ENCODE assay signal across 1 fruit fly cellular context in genomic region chrX:14840417-14840872, dm6.
TF ChIP-seq lines count a peak whose summit lies in the region.

No protein-coding gene starts in this region.

TF ChIP-seq in whole organism, embryonic, 481 proteins besides CTCF, POLR2A, EP300 and RAD21 (continued from another document):
- no peak for TF ChIP-seq Dfd (GFP tag; optimal IDR thresholded peaks at IDR 0.05; lab: Kevin White, UChicago)
- peak; percentile 24 for TF ChIP-seq CG14710 (tag; optimal IDR thresholded peaks at IDR 0.05; lab: Kevin White, UChicago)
- no peak for TF ChIP-seq sc (optimal IDR thresholded peaks at IDR 0.05; lab: Kevin White, UChicago)
- TF ChIP-seq sc (GFP tag; optimal IDR thresholded peaks at IDR 0.05; lab: Kevin White, UChicago), result no peak
- TF ChIP-seq da (GFP tag; optimal IDR thresholded peaks at IDR 0.05; lab: Kevin White, UChicago), result no peak
- peak; percentile 21 for TF ChIP-seq CG13296 (GFP tag; optimal IDR thresholded peaks at IDR 0.05; lab: Kevin White, UChicago)
- no peak for TF ChIP-seq br (optimal IDR thresholded peaks at IDR 0.05; lab: Kevin White, UChicago)
- no peak for TF ChIP-seq CG4854 (GFP tag; optimal IDR thresholded peaks at IDR 0.05; lab: Kevin White, UChicago)
- no peak for TF ChIP-seq gt (GFP tag; IDR thresholded peaks at IDR 0.05; lab: Robert Waterston, UW)
- no peak for TF ChIP-seq Hand (GFP tag; optimal IDR thresholded peaks at IDR 0.05; lab: Kevin White, UChicago)
- TF ChIP-seq Blimp-1 (GFP tag; optimal IDR thresholded peaks at IDR 0.05; lab: Kevin White, UChicago), result peak; percentile 67
- TF ChIP-seq CG12104 (GFP tag; optimal IDR thresholded peaks at IDR 0.05; lab: Kevin White, UChicago), result no peak
- TF ChIP-seq CG18262 (tag; optimal IDR thresholded peaks at IDR 0.05; lab: Kevin White, UChicago), result peak; percentile 56
- TF ChIP-seq CG17912 (GFP tag; optimal IDR thresholded peaks at IDR 0.05; lab: Kevin White, UChicago), result no peak
- peak; percentile 8; the same call in 1 of the 2 replicates for TF ChIP-seq CG10366 (GFP tag; IDR thresholded peaks at IDR 0.05; lab: Robert Waterston, UW)
- peak; percentile 30 for TF ChIP-seq trem (tag; optimal IDR thresholded peaks at IDR 0.05; lab: Kevin White, UChicago)
- TF ChIP-seq Doc3 (GFP tag; IDR thresholded peaks at IDR 0.05; lab: Robert Waterston, UW; ENCODE audit: partially characterized antibody), result no peak
- peak; percentile 63 for TF ChIP-seq PHDP (tag; optimal IDR thresholded peaks at IDR 0.05; lab: Kevin White, UChicago)
- TF ChIP-seq pum (GFP tag; optimal IDR thresholded peaks at IDR 0.05; lab: Kevin White, UChicago), result no peak
- peak; percentile 2 for TF ChIP-seq nerfin-1 (tag; optimal IDR thresholded peaks at IDR 0.05; lab: Kevin White, UChicago)
- TF ChIP-seq ssp (GFP tag; IDR thresholded peaks at IDR 0.05; lab: Robert Waterston, UW), result no peak
- peak; percentile 46 for TF ChIP-seq CG10209 (GFP tag; optimal IDR thresholded peaks at IDR 0.05; lab: Kevin White, UChicago)
- TF ChIP-seq Aef1 (GFP tag; IDR thresholded peaks at IDR 0.05; lab: Robert Waterston, UW), result no peak
- TF ChIP-seq Drgx (GFP tag; IDR thresholded peaks at IDR 0.05; lab: Robert Waterston, UW), result peak; percentile 28; the same call in 1 of the 2 replicates
- TF ChIP-seq Sin3A (optimal IDR thresholded peaks at IDR 0.05; lab: Kevin White, UChicago), result no peak
- no peak for TF ChIP-seq org-1 (GFP tag; optimal IDR thresholded peaks at IDR 0.05; lab: Kevin White, UChicago)
- 0 out of 3 replicates have a peak, but pooled peaks have one; percentile 43 for TF ChIP-seq CG17361 (GFP tag; IDR thresholded peaks at IDR 0.05; lab: Robert Waterston, UW)
- TF ChIP-seq ind (GFP tag; optimal IDR thresholded peaks at IDR 0.05; lab: Kevin White, UChicago), result peak; percentile 20
- no peak for TF ChIP-seq Mrtf (GFP tag; IDR thresholded peaks at IDR 0.05; lab: Robert Waterston, UW)
- TF ChIP-seq CG33213 (GFP tag; optimal IDR thresholded peaks at IDR 0.05; lab: Kevin White, UChicago), result no peak
- TF ChIP-seq CG32767 (GFP tag; IDR thresholded peaks at IDR 0.05; lab: Robert Waterston, UW), result 0 out of 2 replicates have a peak, but pooled peaks have one; percentile 15
- TF ChIP-seq Sry-β (GFP tag; optimal IDR thresholded peaks at IDR 0.05; lab: Kevin White, UChicago), result no peak
- no peak for TF ChIP-seq mld (GFP tag; IDR thresholded peaks at IDR 0.05; lab: Robert Waterston, UW; ENCODE audit: partially characterized antibody)
- no peak for TF ChIP-seq sens-2 (GFP tag; IDR thresholded peaks at IDR 0.05; lab: Robert Waterston, UW)
- TF ChIP-seq CG10431 (GFP tag; optimal IDR thresholded peaks at IDR 0.05; lab: Kevin White, UChicago), result no peak
- peak; percentile 0 for TF ChIP-seq CG2120 (GFP tag; optimal IDR thresholded peaks at IDR 0.05; lab: Kevin White, UChicago)
- TF ChIP-seq HmgD (GFP tag; optimal IDR thresholded peaks at IDR 0.05; lab: Kevin White, UChicago), result no peak
- no peak for TF ChIP-seq slp2 (GFP tag; optimal IDR thresholded peaks at IDR 0.05; lab: Kevin White, UChicago)
- TF ChIP-seq Ssrp (tag; optimal IDR thresholded peaks at IDR 0.05; lab: Kevin White, UChicago), result peak; percentile 12
- peak; percentile 16 for TF ChIP-seq CG1602 (GFP tag; optimal IDR thresholded peaks at IDR 0.05; lab: Kevin White, UChicago)
- no peak for TF ChIP-seq Six4 (GFP tag; optimal IDR thresholded peaks at IDR 0.05; lab: Kevin White, UChicago)
- no peak for TF ChIP-seq ken (GFP tag; IDR thresholded peaks at IDR 0.05; lab: Robert Waterston, UW)
- TF ChIP-seq YL-1 (GFP tag; optimal IDR thresholded peaks at IDR 0.05; lab: Kevin White, UChicago), result no peak
- TF ChIP-seq chm (GFP tag; IDR thresholded peaks at IDR 0.05; lab: Robert Waterston, UW), result no peak
- peak; percentile 76 for TF ChIP-seq CG32532 (GFP tag; IDR thresholded peaks at IDR 0.05; lab: Robert Waterston, UW)
- TF ChIP-seq CG3847 (GFP tag; IDR thresholded peaks at IDR 0.05; lab: Robert Waterston, UW), result peak; percentile 37
- no peak for TF ChIP-seq ERR (GFP tag; optimal IDR thresholded peaks at IDR 0.05; lab: Kevin White, UChicago)
- no peak for TF ChIP-seq CG12769 (tag; optimal IDR thresholded peaks at IDR 0.05; lab: Kevin White, UChicago)
- TF ChIP-seq CG6813 (GFP tag; optimal IDR thresholded peaks at IDR 0.05; lab: Kevin White, UChicago), result peak; percentile 52
- peak; percentile 16 for TF ChIP-seq lilli (GFP tag; optimal IDR thresholded peaks at IDR 0.05; lab: Kevin White, UChicago)
- no peak for TF ChIP-seq Fer1 (GFP tag; optimal IDR thresholded peaks at IDR 0.05; lab: Kevin White, UChicago)
- no peak for TF ChIP-seq slou (GFP tag; optimal IDR thresholded peaks at IDR 0.05; lab: Kevin White, UChicago)
- TF ChIP-seq MTF-1 (GFP tag; optimal IDR thresholded peaks at IDR 0.05; lab: Kevin White, UChicago; ENCODE audit: borderline replicate concordance), result no peak
- TF ChIP-seq bab2 (GFP tag; optimal IDR thresholded peaks at IDR 0.05; lab: Kevin White, UChicago), result no peak
- no peak for TF ChIP-seq hb (GFP tag; IDR thresholded peaks at IDR 0.05; lab: Robert Waterston, UW; ENCODE audit: partially characterized antibody)
- no peak for TF ChIP-seq ATbp (GFP tag; optimal IDR thresholded peaks at IDR 0.05; lab: Kevin White, UChicago)
- peak; percentile 66 for TF ChIP-seq unpg (GFP tag; optimal IDR thresholded peaks at IDR 0.05; lab: Kevin White, UChicago)
- no peak for TF ChIP-seq Sry-δ (GFP tag; optimal IDR thresholded peaks at IDR 0.05; lab: Kevin White, UChicago)
- TF ChIP-seq chn (GFP tag; optimal IDR thresholded peaks at IDR 0.05; lab: Kevin White, UChicago), result no peak
- no peak for TF ChIP-seq CG11456 (GFP tag; IDR thresholded peaks at IDR 0.05; lab: Robert Waterston, UW)
- no peak for TF ChIP-seq Adf1 (GFP tag; IDR thresholded peaks at IDR 0.05; lab: Robert Waterston, UW)
- no peak for TF ChIP-seq CG16779 (GFP tag; IDR thresholded peaks at IDR 0.05; lab: Robert Waterston, UW)
- no peak for TF ChIP-seq CG7963 (GFP tag; IDR thresholded peaks at IDR 0.05; lab: Robert Waterston, UW; ENCODE audit: partially characterized antibody)
- no peak for TF ChIP-seq sr (GFP tag; IDR thresholded peaks at IDR 0.05; lab: Robert Waterston, UW)
- no peak for TF ChIP-seq Camta (GFP tag; optimal IDR thresholded peaks at IDR 0.05; lab: Kevin White, UChicago)
- TF ChIP-seq lola (GFP tag; optimal IDR thresholded peaks at IDR 0.05; lab: Kevin White, UChicago), result peak in 1 of 3 experiments; percentile 34
- TF ChIP-seq Ada2b (GFP tag; IDR thresholded peaks at IDR 0.05; lab: Robert Waterston, UW), result peak; percentile 49; the same call in 1 of the 2 replicates
- no peak for TF ChIP-seq CHES-1-like (GFP tag; optimal IDR thresholded peaks at IDR 0.05; lab: Kevin White, UChicago)
- no peak for TF ChIP-seq cg (GFP tag; optimal IDR thresholded peaks at IDR 0.05; lab: Kevin White, UChicago)
- peak; percentile 41; the same call in 1 of the 3 replicates for TF ChIP-seq Dbx (GFP tag; IDR thresholded peaks at IDR 0.05; lab: Robert Waterston, UW)
- no peak for TF ChIP-seq sd (tag; optimal IDR thresholded peaks at IDR 0.05; lab: Kevin White, UChicago)
- no peak for TF ChIP-seq NfI (GFP tag; optimal IDR thresholded peaks at IDR 0.05; lab: Kevin White, UChicago)
- no peak for TF ChIP-seq CG8359 (GFP tag; optimal IDR thresholded peaks at IDR 0.05; lab: Kevin White, UChicago; ENCODE audit: borderline replicate concordance)
- peak in 1 of 2 experiments; percentile 65 for TF ChIP-seq Hr51 (GFP tag; optimal IDR thresholded peaks at IDR 0.05; lab: Kevin White, UChicago)
- TF ChIP-seq chinmo (GFP tag; IDR thresholded peaks at IDR 0.05; lab: Robert Waterston, UW; ENCODE audit: partially characterized antibody), result no peak
- no peak for TF ChIP-seq CG31388 (GFP tag; optimal IDR thresholded peaks at IDR 0.05; lab: Kevin White, UChicago)
- 0 out of 2 replicates have a peak, but pooled peaks have one; percentile 20 for TF ChIP-seq ap (GFP tag; IDR thresholded peaks at IDR 0.05; lab: Robert Waterston, UW)
- TF ChIP-seq vfl (GFP tag; optimal IDR thresholded peaks at IDR 0.05; lab: Kevin White, UChicago), result no peak
- no peak for TF ChIP-seq CG30020 (tag; optimal IDR thresholded peaks at IDR 0.05; lab: Kevin White, UChicago)
- TF ChIP-seq CG32772 (GFP tag; IDR thresholded peaks at IDR 0.05; lab: Robert Waterston, UW), result peak; percentile 23; the same call in 1 of the 2 replicates
- no peak for TF ChIP-seq CG5180 (GFP tag; optimal IDR thresholded peaks at IDR 0.05; lab: Kevin White, UChicago)
- no peak for TF ChIP-seq CG2199 (GFP tag; IDR thresholded peaks at IDR 0.05; lab: Robert Waterston, UW)
- TF ChIP-seq Neu2 (GFP tag; optimal IDR thresholded peaks at IDR 0.05; lab: Kevin White, UChicago; ENCODE audit: borderline replicate concordance), result no peak
- TF ChIP-seq jigr1 (GFP tag; IDR thresholded peaks at IDR 0.05; lab: Robert Waterston, UW), result no peak
- no peak for TF ChIP-seq ab (GFP tag; optimal IDR thresholded peaks at IDR 0.05; lab: Kevin White, UChicago)
- TF ChIP-seq CG5245 (GFP tag; optimal IDR thresholded peaks at IDR 0.05; lab: Kevin White, UChicago), result no peak
- TF ChIP-seq Fer2 (tag; optimal IDR thresholded peaks at IDR 0.05; lab: Kevin White, UChicago), result no peak
- no peak for TF ChIP-seq CG11085 (GFP tag; IDR thresholded peaks at IDR 0.05; lab: Robert Waterston, UW)
- no peak for TF ChIP-seq hbn (GFP tag; IDR thresholded peaks at IDR 0.05; lab: Robert Waterston, UW; ENCODE audit: partially characterized antibody)
- TF ChIP-seq sqz (GFP tag; optimal IDR thresholded peaks at IDR 0.05; lab: Kevin White, UChicago), result no peak
- TF ChIP-seq CG14667 (GFP tag; IDR thresholded peaks at IDR 0.05; lab: Robert Waterston, UW), result no peak
- TF ChIP-seq Abd-B (GFP tag; optimal IDR thresholded peaks at IDR 0.05; lab: Kevin White, UChicago), result peak; percentile 36
- no peak for TF ChIP-seq wdn (GFP tag; IDR thresholded peaks at IDR 0.05; lab: Robert Waterston, UW)
- no peak for TF ChIP-seq luna (GFP tag; optimal IDR thresholded peaks at IDR 0.05; lab: Kevin White, UChicago)
- TF ChIP-seq HHEX (GFP tag; optimal IDR thresholded peaks at IDR 0.05; lab: Kevin White, UChicago), result no peak
- TF ChIP-seq abd-A (tag; optimal IDR thresholded peaks at IDR 0.05; lab: Kevin White, UChicago), result no peak
- TF ChIP-seq CG30403 (GFP tag; optimal IDR thresholded peaks at IDR 0.05; lab: Kevin White, UChicago), result peak; percentile 27
- TF ChIP-seq Ets97D (GFP tag; optimal IDR thresholded peaks at IDR 0.05; lab: Kevin White, UChicago), result no peak
- no peak for TF ChIP-seq H15 (GFP tag; IDR thresholded peaks at IDR 0.05; lab: Robert Waterston, UW)
- TF ChIP-seq Stat92E (GFP tag; optimal IDR thresholded peaks at IDR 0.05; lab: Kevin White, UChicago), result no peak
- TF ChIP-seq CG18599 (GFP tag; optimal IDR thresholded peaks at IDR 0.05; lab: Kevin White, UChicago), result peak; percentile 41
- peak; percentile 68 for TF ChIP-seq grau (tag; optimal IDR thresholded peaks at IDR 0.05; lab: Kevin White, UChicago)
- no peak for TF ChIP-seq C15 (GFP tag; IDR thresholded peaks at IDR 0.05; lab: Robert Waterston, UW)
- TF ChIP-seq pnt (GFP tag; optimal IDR thresholded peaks at IDR 0.05; lab: Kevin White, UChicago), result no peak
- no peak for TF ChIP-seq CG1529 (GFP tag; optimal IDR thresholded peaks at IDR 0.05; lab: Kevin White, UChicago)
- TF ChIP-seq CG3281 (GFP tag; optimal IDR thresholded peaks at IDR 0.05; lab: Kevin White, UChicago), result peak; percentile 6
- 0 out of 2 replicates have a peak, but pooled peaks have one; percentile 18 for TF ChIP-seq dimm (GFP tag; IDR thresholded peaks at IDR 0.05; lab: Robert Waterston, UW)
- TF ChIP-seq cato (GFP tag; optimal IDR thresholded peaks at IDR 0.05; lab: Kevin White, UChicago; ENCODE audit: borderline replicate concordance), result no peak
- TF ChIP-seq Bteb2 (GFP tag; optimal IDR thresholded peaks at IDR 0.05; lab: Kevin White, UChicago), result no peak
- TF ChIP-seq CG6689 (GFP tag; IDR thresholded peaks at IDR 0.05; lab: Robert Waterston, UW), result peak; percentile 46
- TF ChIP-seq Lpt (GFP tag; optimal IDR thresholded peaks at IDR 0.05; lab: Kevin White, UChicago), result no peak
- peak; percentile 59 for TF ChIP-seq CG2712 (tag; optimal IDR thresholded peaks at IDR 0.05; lab: Kevin White, UChicago)
- no peak for TF ChIP-seq Lhr (GFP tag; optimal IDR thresholded peaks at IDR 0.05; lab: Kevin White, UChicago)
- TF ChIP-seq odd (GFP tag; optimal IDR thresholded peaks at IDR 0.05; lab: Kevin White, UChicago), result peak; percentile 9
- peak; percentile 21; the same call in 1 of the 2 replicates for TF ChIP-seq MBD-R2 (GFP tag; IDR thresholded peaks at IDR 0.05; lab: Robert Waterston, UW)
- TF ChIP-seq CG10959 (GFP tag; IDR thresholded peaks at IDR 0.05; lab: Robert Waterston, UW), result no peak
- TF ChIP-seq caup (GFP tag; optimal IDR thresholded peaks at IDR 0.05; lab: Kevin White, UChicago; ENCODE audit: severe bottlenecking), result peak; percentile 21
- no peak for TF ChIP-seq grn (GFP tag; optimal IDR thresholded peaks at IDR 0.05; lab: Kevin White, UChicago)
- peak; percentile 28 for TF ChIP-seq CG10147 (GFP tag; optimal IDR thresholded peaks at IDR 0.05; lab: Kevin White, UChicago)
- peak; percentile 29 for TF ChIP-seq CG4424 (GFP tag; optimal IDR thresholded peaks at IDR 0.05; lab: Kevin White, UChicago)
- no peak for TF ChIP-seq CG7745 (tag; optimal IDR thresholded peaks at IDR 0.05; lab: Kevin White, UChicago)
- TF ChIP-seq Meics (GFP tag; optimal IDR thresholded peaks at IDR 0.05; lab: Kevin White, UChicago), result peak; percentile 62
- TF ChIP-seq Sox102F (GFP tag; optimal IDR thresholded peaks at IDR 0.05; lab: Kevin White, UChicago), result peak; percentile 63
- TF ChIP-seq Hr3 (GFP tag; optimal IDR thresholded peaks at IDR 0.05; lab: Kevin White, UChicago), result peak; percentile 22
- TF ChIP-seq tgo (GFP tag; IDR thresholded peaks at IDR 0.05; lab: Robert Waterston, UW), result peak; percentile 56; the same call in 2 of the 3 replicates
- TF ChIP-seq unc-4 (GFP tag; IDR thresholded peaks at IDR 0.05; lab: Robert Waterston, UW; ENCODE audit: partially characterized antibody), result no peak
- TF ChIP-seq NC2α (GFP tag; optimal IDR thresholded peaks at IDR 0.05; lab: Kevin White, UChicago), result no peak
- TF ChIP-seq CG15479 (GFP tag; optimal IDR thresholded peaks at IDR 0.05; lab: Kevin White, UChicago), result no peak
TF ChIP-seq in whole organism, embryonic: peak in this region for 120.
